Worm (Caenorhabditis elegans) whole organism, L1 larva: ENCODE data around the gene F32H5.3.

Source experiments
- C04F5.9 ChIP-seq: sonication (generic microtip); optimal IDR thresholded peaks from 2 replicates; lab custom pipeline; 2016; ENCODE audit warnings: missing genetic modification characterization, missing compliant biosample characterization
- C16A3.4 ChIP-seq: fragments of 150-350 bp; optimal IDR thresholded peaks from 2 replicates; lab custom pipeline; 2014; ENCODE audit warnings: missing biosample characterization, missing genetic modification characterization
- F16B12.6 ChIP-seq: fragments of 150-350 bp; optimal IDR thresholded peaks from 2 replicates; lab custom pipeline; 2014; ENCODE audit warnings: missing biosample characterization, missing genetic modification characterization
- aha-1 ChIP-seq: fragments of 150-350 bp; optimal IDR thresholded peaks from 2 replicates; lab custom pipeline; 2014; ENCODE audit warnings: missing biosample characterization, missing genetic modification characterization
- blmp-1 ChIP-seq: fragments of 150-350 bp; optimal IDR thresholded peaks from 2 replicates; lab custom pipeline; 2014; ENCODE audit warnings: missing biosample characterization, missing genetic modification characterization
- ceh-8 ChIP-seq: fragments of 200-800 bp; sonication (Bioruptor generic); optimal IDR thresholded peaks from 2 replicates; lab custom pipeline; 2018; ENCODE audit warnings: mild to moderate bottlenecking, missing genetic modification characterization, moderate library complexity, missing compliant biosample characterization
- ceh-82 ChIP-seq, 3 experiments: fragments of 150-350 bp in 1 of 3; sonication (generic microtip) in 2 of 3; optimal IDR thresholded peaks; 2 replicates each; lab custom pipeline; 2014 to 2017; ENCODE audit warnings: missing biosample characterization in 3 of 3, missing genetic modification characterization in 3 of 3
- ceh-88 ChIP-seq: fragments of 200-800 bp; sonication (Bioruptor generic); IDR thresholded peaks from 2 replicates; pipeline ENCODE4 v1.3.6; 2022; ENCODE audit warnings: missing genetic modification characterization, missing compliant biosample characterization
- ceh-90 ChIP-seq: sonication (generic microtip); optimal IDR thresholded peaks from 2 replicates; lab custom pipeline; 2016; ENCODE audit warnings: missing genetic modification characterization, missing compliant biosample characterization
- efl-3 ChIP-seq: fragments of 200-800 bp; sonication (Bioruptor generic); optimal IDR thresholded peaks from 2 replicates; lab custom pipeline; 2018; ENCODE audit warnings: mild to moderate bottlenecking, missing genetic modification characterization, missing compliant biosample characterization
- egl-13 ChIP-seq: sonication (generic microtip); optimal IDR thresholded peaks from 2 replicates; lab custom pipeline; 2016; ENCODE audit warnings: missing genotype, missing genetic modification reagents, missing genetic modification characterization, missing compliant biosample characterization
- elt-2 ChIP-seq: sonication (generic microtip); optimal IDR thresholded peaks from 2 replicates; lab custom pipeline; 2016; ENCODE audit warnings: missing genetic modification characterization, mild to moderate bottlenecking, inconsistent platforms, missing compliant biosample characterization, missing genetic modification reagents
- fkh-4 ChIP-seq: sonication (generic microtip); optimal IDR thresholded peaks from 2 replicates; lab custom pipeline; 2016; ENCODE audit warnings: missing compliant biosample characterization, missing genetic modification characterization, borderline replicate concordance
- fkh-8 ChIP-seq: sonication (generic microtip); optimal IDR thresholded peaks from 2 replicates; lab custom pipeline; 2016; ENCODE audit warnings: mild to moderate bottlenecking, missing genetic modification characterization, missing compliant biosample characterization
- fos-1 ChIP-seq: fragments of 150-350 bp; optimal IDR thresholded peaks from 2 replicates; lab custom pipeline; 2014; ENCODE audit warnings: missing biosample characterization, missing genetic modification characterization
- grh-1 ChIP-seq: fragments of 200-800 bp; sonication (Bioruptor generic); IDR thresholded peaks from 2 replicates; pipeline ENCODE4 v1.3.6; 2022; ENCODE audit warnings: missing genetic modification reagents, missing genetic modification characterization, missing compliant biosample characterization
- hlh-4 ChIP-seq: sonication (generic microtip); optimal IDR thresholded peaks from 2 replicates; lab custom pipeline; 2016; ENCODE audit warnings: mild to moderate bottlenecking, missing genetic modification characterization, missing compliant biosample characterization
- lin-13 ChIP-seq: fragments of 150-350 bp; optimal IDR thresholded peaks from 2 replicates; lab custom pipeline; 2014; ENCODE audit warnings: missing biosample characterization, missing genetic modification reagents, missing genetic modification characterization
- lin-14 ChIP-seq: fragments of 200-800 bp; sonication (Bioruptor generic); optimal IDR thresholded peaks from 2 replicates; lab custom pipeline; 2018; ENCODE audit warnings: mild to moderate bottlenecking, missing genetic modification characterization, moderate library complexity, missing compliant biosample characterization
- lin-15B ChIP-seq: fragments of 150-350 bp; sonication (generic microtip); optimal IDR thresholded peaks from 3 replicates; lab custom pipeline; 2014; ENCODE audit warnings: missing biosample characterization, missing genetic modification characterization
- lir-3 ChIP-seq: sonication (generic microtip); optimal IDR thresholded peaks from 2 replicates; lab custom pipeline; 2016; ENCODE audit warnings: mild to moderate bottlenecking, missing genetic modification characterization, moderate library complexity, missing compliant biosample characterization; ENCODE audit not compliant: poor library complexity
- lsy-2 ChIP-seq, 2 experiments: fragments of 150-350 bp; optimal IDR thresholded peaks; 2 replicates each; lab custom pipeline; 2014; ENCODE audit warnings: missing biosample characterization in 2 of 2, missing genetic modification characterization in 2 of 2
- mdl-1 ChIP-seq, 2 experiments: fragments of 150-350 bp; optimal IDR thresholded peaks; 2 replicates each; lab custom pipeline; 2014 to 2017; ENCODE audit warnings: missing biosample characterization in 2 of 2, missing genetic modification characterization in 2 of 2, inconsistent platforms in 1 of 2
- nhr-20 ChIP-seq: sonication (generic microtip); optimal IDR thresholded peaks from 2 replicates; lab custom pipeline; 2016; ENCODE audit warnings: mild to moderate bottlenecking, missing genetic modification characterization, missing compliant biosample characterization
- nhr-237 ChIP-seq: fragments of 150-350 bp; optimal IDR thresholded peaks from 2 replicates; lab custom pipeline; 2014; ENCODE audit warnings: missing biosample characterization, missing genetic modification characterization
- nhr-76 ChIP-seq: sonication (generic microtip); optimal IDR thresholded peaks from 2 replicates; lab custom pipeline; 2017; ENCODE audit warnings: missing biosample characterization, missing genetic modification characterization
- nhr-84 ChIP-seq: sonication (generic microtip); optimal IDR thresholded peaks from 2 replicates; lab custom pipeline; 2017; ENCODE audit warnings: missing biosample characterization, missing genetic modification characterization
- nhr-85 ChIP-seq: sonication (generic microtip); peaks from one replicate; lab custom pipeline; 2016; ENCODE audit warnings: missing genetic modification characterization, inconsistent platforms, missing compliant biosample characterization
- pag-3 ChIP-seq: sonication (generic microtip); optimal IDR thresholded peaks from 2 replicates; lab custom pipeline; 2017; ENCODE audit warnings: missing genetic modification characterization, mild to moderate bottlenecking, missing compliant biosample characterization, antibody characterized with exemption, borderline replicate concordance; ENCODE audit not compliant: insufficient read depth
- pax-3 ChIP-seq: fragments of 200-800 bp; sonication (Bioruptor generic); optimal IDR thresholded peaks from 2 replicates; lab custom pipeline; 2018; ENCODE audit warnings: mild to moderate bottlenecking, missing genetic modification characterization, moderate library complexity, missing compliant biosample characterization
- pqm-1 ChIP-seq: sonication (generic microtip); optimal IDR thresholded peaks from 3 replicates; lab custom pipeline; 2017; ENCODE audit warnings: missing biosample characterization, missing genetic modification characterization
- rnt-1 ChIP-seq: sonication (generic microtip); optimal IDR thresholded peaks from 2 replicates; lab custom pipeline; 2016; ENCODE audit warnings: mild to moderate bottlenecking, missing genetic modification characterization, moderate library complexity, missing compliant biosample characterization
- snpc-4 ChIP-seq: fragments of 150-350 bp; optimal IDR thresholded peaks from 2 replicates; lab custom pipeline; 2014; ENCODE audit warnings: missing biosample characterization, missing genetic modification characterization
- snu-23 ChIP-seq: sonication (generic microtip); optimal IDR thresholded peaks from 2 replicates; lab custom pipeline; 2016; ENCODE audit warnings: missing genetic modification characterization, missing compliant biosample characterization
- sox-4 ChIP-seq: sonication (generic microtip); optimal IDR thresholded peaks from 2 replicates; lab custom pipeline; 2016; ENCODE audit warnings: missing genetic modification characterization, missing compliant biosample characterization
- sup-37 ChIP-seq: fragments of 200-800 bp; sonication (Bioruptor generic); optimal IDR thresholded peaks from 2 replicates; lab custom pipeline; 2018; ENCODE audit warnings: mild to moderate bottlenecking, missing genetic modification characterization, missing compliant biosample characterization
- tlp-1 ChIP-seq: fragments of 150-350 bp; optimal IDR thresholded peaks from 2 replicates; lab custom pipeline; 2014; ENCODE audit warnings: missing biosample characterization, missing genetic modification characterization
- unc-130 ChIP-seq: fragments of 150-350 bp; optimal IDR thresholded peaks from 2 replicates; lab custom pipeline; 2017; ENCODE audit warnings: missing biosample characterization, missing genetic modification characterization, inconsistent platforms
- unc-86 ChIP-seq: sonication (generic microtip); optimal IDR thresholded peaks from 2 replicates; lab custom pipeline; 2016; ENCODE audit warnings: missing genetic modification characterization, missing compliant biosample characterization
- xbp-1 ChIP-seq: sonication (generic microtip); optimal IDR thresholded peaks from 2 replicates; lab custom pipeline; 2016; ENCODE audit warnings: missing genetic modification characterization, missing compliant biosample characterization
- ztf-4 ChIP-seq: fragments of 150-350 bp; optimal IDR thresholded peaks from 2 replicates; lab custom pipeline; 2014; ENCODE audit warnings: missing biosample characterization, missing genetic modification characterization

F32H5.3 gene

DNA sequence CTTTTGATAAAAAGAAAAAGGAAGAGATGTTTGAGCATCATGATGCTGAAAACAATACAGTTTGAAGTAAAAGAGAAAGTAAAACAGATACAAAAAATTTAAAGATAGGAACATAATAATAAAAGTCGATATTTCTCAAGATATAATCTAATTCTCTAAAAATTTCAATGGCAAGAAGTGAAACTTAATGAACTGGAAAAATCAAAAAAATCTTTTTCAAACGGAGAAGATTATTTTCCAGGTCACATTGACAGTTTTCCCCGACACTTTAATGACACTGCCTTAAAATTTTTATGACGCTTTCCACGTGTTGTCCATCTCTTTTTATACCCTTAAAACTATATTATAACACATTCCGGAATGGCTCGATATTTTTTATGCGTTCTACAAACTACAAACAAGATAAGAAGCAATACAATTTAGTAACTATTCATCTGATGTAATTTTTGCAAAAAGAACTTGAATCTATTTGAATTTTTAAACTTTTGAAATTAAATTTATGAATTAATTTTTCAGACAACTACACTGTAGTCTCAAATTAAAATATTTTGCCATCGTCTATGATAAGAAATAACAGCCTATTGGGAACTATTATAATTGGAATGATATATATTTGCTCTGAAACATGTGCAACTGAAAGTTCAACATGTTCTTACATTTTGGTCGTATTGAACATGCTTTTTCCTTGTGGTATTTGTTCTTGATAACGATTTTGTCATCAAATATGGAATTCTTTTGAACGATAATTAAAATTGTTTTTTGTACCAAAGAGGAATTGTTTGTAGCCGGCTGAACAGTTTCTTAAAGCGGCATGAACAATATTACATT lies 34.0 kb upstream of the F32H5.3 start, which contains the start of gene C50B6.7:
C50B6.7 (minus strand) TSS at position 51 of the 828 bp plus-strand sequence.
- TF ChIP-seq elt-2 (tag; lab: Kevin White, UChicago) (peak; percentile 17), hlh-4 (tag; lab: Kevin White, UChicago) (no peak)
- TF ChIP-seq, all 84 proteins: peak for 1

DNA sequence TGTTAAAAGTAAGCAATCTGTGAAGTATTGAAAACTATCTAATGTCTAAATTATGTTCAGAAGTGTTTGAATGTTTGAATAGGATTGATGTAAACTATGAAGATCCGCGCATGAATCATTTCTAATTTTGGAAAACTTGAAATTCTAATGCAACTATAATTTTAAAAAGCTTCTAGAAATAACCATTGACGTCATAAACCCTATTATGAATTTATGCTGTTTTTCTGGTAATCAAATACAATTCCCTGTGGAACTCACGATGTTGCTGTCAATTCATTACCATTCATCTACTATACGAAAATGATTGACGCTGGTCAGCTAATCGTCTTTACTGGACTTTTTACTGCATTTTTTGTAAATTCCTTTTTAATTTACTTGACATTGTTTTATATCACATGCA lies 31.7 kb upstream of the F32H5.3 start, which contains the start of gene str-37:
str-37 (plus strand) TSS at position 301 of the 400 bp plus-strand sequence.
- TF ChIP-seq ceh-90 (no peak), hlh-4 (tag; lab: Kevin White, UChicago) (no peak), nhr-84 (tag; lab: Kevin White, UChicago) (no peak), ceh-8 (GFP tag; lab: Kevin White, UChicago) (no peak), pqm-1 (tag; lab: Kevin White, UChicago) (no peak), lin-13 (GFP tag; lab: Kevin White, UChicago) (no peak), ztf-4 (tag; lab: Kevin White, UChicago) (no peak), mdl-1 (tag; optimal IDR thresholded peaks at IDR 0.05; lab: Kevin White, UChicago) (no peak), efl-3 (GFP tag; lab: Kevin White, UChicago) (no peak), snpc-4 (tag; lab: Kevin White, UChicago) (no peak)

DNA sequence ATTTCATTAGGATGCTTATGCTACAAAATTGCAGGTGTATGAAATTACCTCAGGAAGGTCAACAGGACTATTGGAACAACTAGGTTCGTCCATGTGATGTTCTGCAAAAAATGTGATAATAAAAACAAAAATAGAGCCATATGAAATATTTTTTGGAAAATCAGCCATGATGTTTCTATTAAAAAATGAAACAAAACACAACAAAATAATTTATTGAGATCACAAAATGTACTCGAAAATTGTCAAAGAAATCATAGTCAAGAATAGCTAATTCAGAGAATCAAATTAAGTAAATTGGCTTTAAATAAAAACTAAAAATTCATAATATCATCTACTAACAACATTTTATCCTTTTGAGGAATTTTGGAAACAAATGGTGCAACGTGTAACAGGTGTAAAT lies 28.2 kb upstream of the F32H5.3 start, which contains the start of gene nhr-129:
nhr-129 (minus strand) TSS at position 101 of the 400 bp plus-strand sequence.
- TF ChIP-seq snu-23 (GFP tag; lab: Kevin White, UChicago), result no peak
- TF ChIP-seq egl-13 (tag; lab: Kevin White, UChicago), result no peak
- no peak for TF ChIP-seq lin-15B (tag; lab: Kevin White, UChicago)
- no peak for TF ChIP-seq ceh-82 (tag; optimal IDR thresholded peaks at IDR 0.05; lab: Kevin White, UChicago)
- no peak for TF ChIP-seq ceh-88 (GFP tag; lab: Robert Waterston, UW)
- TF ChIP-seq lin-13 (GFP tag; lab: Kevin White, UChicago), result no peak
- no peak for TF ChIP-seq lsy-2 (tag; optimal IDR thresholded peaks at IDR 0.05; lab: Kevin White, UChicago)
- TF ChIP-seq C04F5.9 (tag; lab: Kevin White, UChicago), result no peak
- TF ChIP-seq nhr-76 (tag; lab: Kevin White, UChicago), result no peak
- TF ChIP-seq pag-3, result no peak
- no peak for TF ChIP-seq aha-1 (tag; lab: Kevin White, UChicago)
- TF ChIP-seq nhr-20 (tag; lab: Kevin White, UChicago), result no peak
- TF ChIP-seq unc-86 (tag; lab: Kevin White, UChicago), result no peak
- TF ChIP-seq hlh-4 (tag; lab: Kevin White, UChicago), result no peak
- no peak for TF ChIP-seq ztf-4 (tag; lab: Kevin White, UChicago)
- TF ChIP-seq C16A3.4 (tag; lab: Kevin White, UChicago), result no peak
- no peak for TF ChIP-seq tlp-1 (tag; lab: Kevin White, UChicago)

DNA sequence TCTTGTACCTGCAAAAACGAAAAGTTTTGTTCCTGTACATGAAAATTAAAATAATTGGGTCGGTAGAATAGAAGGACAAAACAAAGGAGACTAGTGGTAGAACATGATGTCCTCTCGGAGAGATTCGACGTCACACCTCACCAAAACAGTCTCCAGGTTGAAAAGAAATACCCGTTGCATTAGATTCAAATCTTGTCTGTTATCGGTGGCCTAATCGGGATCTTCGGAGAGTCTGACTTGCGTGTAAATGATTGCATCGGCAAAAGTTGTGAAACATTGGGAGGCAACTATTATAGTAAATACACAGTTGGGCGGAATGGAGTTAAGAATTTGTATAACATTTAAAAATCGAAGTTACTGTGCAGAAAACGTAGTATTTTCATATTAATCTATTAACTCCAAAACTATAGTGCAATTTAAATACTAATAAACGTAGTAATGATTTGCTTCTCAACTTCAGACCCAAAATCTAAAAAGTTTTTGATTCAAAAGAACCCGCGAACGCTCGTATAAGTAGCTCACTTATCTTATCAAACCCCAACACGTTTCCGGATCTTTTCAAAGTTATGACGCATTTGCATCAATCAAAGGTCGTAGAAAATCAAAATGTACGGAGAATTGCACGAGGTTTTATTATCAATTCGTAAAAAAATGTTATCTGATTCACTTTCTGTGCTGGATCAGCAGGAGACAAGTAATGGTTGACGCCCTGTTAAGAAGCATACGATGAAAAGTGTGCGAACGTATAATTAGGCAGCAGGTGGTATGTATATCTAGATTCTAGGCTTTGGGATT lies 25.6 kb upstream of the F32H5.3 start, which contains the start of gene nhr-168:
nhr-168 (minus strand) TSS at position 486 of the 795 bp plus-strand sequence.
- TF ChIP-seq unc-130 (tag; lab: Kevin White, UChicago), result no peak
- TF ChIP-seq nhr-84 (tag; lab: Kevin White, UChicago), result no peak
- TF ChIP-seq sup-37 (GFP tag; lab: Kevin White, UChicago), result no peak
- no peak for TF ChIP-seq fkh-8
- TF ChIP-seq lir-3 (tag; lab: Kevin White, UChicago), result no peak
- TF ChIP-seq ceh-82 (tag; optimal IDR thresholded peaks at IDR 0.05; lab: Kevin White, UChicago), result no peak
- peak; percentile 39 for TF ChIP-seq pax-3 (tag; lab: Kevin White, UChicago)
- no peak for TF ChIP-seq nhr-237
- TF ChIP-seq nhr-20 (tag; lab: Kevin White, UChicago), result peak; percentile 5
- no peak for TF ChIP-seq ceh-88 (GFP tag; lab: Robert Waterston, UW)
- no peak for TF ChIP-seq C16A3.4 (tag; lab: Kevin White, UChicago)
- no peak for TF ChIP-seq hlh-4 (tag; lab: Kevin White, UChicago)
- no peak for TF ChIP-seq sox-4 (tag; lab: Kevin White, UChicago)
- TF ChIP-seq xbp-1 (tag; lab: Kevin White, UChicago), result no peak
- TF ChIP-seq elt-2 (tag; lab: Kevin White, UChicago), result peak; percentile 72
- peak; percentile 68 for TF ChIP-seq lin-14 (GFP tag; lab: Kevin White, UChicago)
- no peak for TF ChIP-seq pag-3
- TF ChIP-seq fkh-4 (tag; lab: Kevin White, UChicago), result no peak
- peak; percentile 38 for TF ChIP-seq blmp-1 (tag; lab: Kevin White, UChicago)
- TF ChIP-seq mdl-1 (tag; optimal IDR thresholded peaks at IDR 0.05; lab: Kevin White, UChicago), result no peak
- TF ChIP-seq F16B12.6 (tag; lab: Kevin White, UChicago), result no peak
- peak; percentile 41 for TF ChIP-seq grh-1 (GFP tag; lab: Robert Waterston, UW)
- TF ChIP-seq rnt-1 (tag; lab: Kevin White, UChicago), result peak; percentile 12
- no peak for TF ChIP-seq fos-1 (tag; lab: Kevin White, UChicago)
- TF ChIP-seq nhr-85 (tag; lab: Kevin White, UChicago), result peak; percentile 88
- TF ChIP-seq, all 84 proteins: peak for 8
